Worm (Caenorhabditis elegans): ENCODE results near the gene cest-7.
A peak's percentile ranks its signal among the peaks of the same experiment; 100 is the strongest.

ce11 chrX:12180681-12181080, 49.1 kb upstream of the cest-7 start:
- TF ChIP-seq rbr-2 (tag; optimal IDR thresholded peaks at IDR 0.05): no peak
- peak in 1 of 2 experiments; percentile 38 for TF ChIP-seq mdl-1 (tag; optimal IDR thresholded peaks at IDR 0.05)
- no peak for TF ChIP-seq snpc-4 (tag; optimal IDR thresholded peaks at IDR 0.05)
- TF ChIP-seq madf-5 (GFP tag; IDR thresholded peaks at IDR 0.05): no peak
- no peak for TF ChIP-seq F37D6.2 (tag; optimal IDR thresholded peaks at IDR 0.05)
